Worm (Caenorhabditis elegans): ENCODE results near the gene srh-201.

ce11 chrV:8977895-8978294, 35.8 kb downstream of the srh-201 start:
- no peak for TF ChIP-seq flt-1 (GFP tag; IDR thresholded peaks at IDR 0.05)
- no peak for TF ChIP-seq ztf-23 (GFP tag; IDR thresholded peaks at IDR 0.05)
- no peak for TF ChIP-seq T22C8.4 (GFP tag; IDR thresholded peaks at IDR 0.05)
- TF ChIP-seq klf-2 (GFP tag; conservative IDR thresholded peaks at IDR 0.05), result no peak
- no peak for TF ChIP-seq cog-1 (tag; optimal IDR thresholded peaks at IDR 0.05)

All from whole organism, midembryonic.